Fruit fly (Drosophila melanogaster): ENCODE measurements around the gene CG46396.

CG46396 gene

DNA sequence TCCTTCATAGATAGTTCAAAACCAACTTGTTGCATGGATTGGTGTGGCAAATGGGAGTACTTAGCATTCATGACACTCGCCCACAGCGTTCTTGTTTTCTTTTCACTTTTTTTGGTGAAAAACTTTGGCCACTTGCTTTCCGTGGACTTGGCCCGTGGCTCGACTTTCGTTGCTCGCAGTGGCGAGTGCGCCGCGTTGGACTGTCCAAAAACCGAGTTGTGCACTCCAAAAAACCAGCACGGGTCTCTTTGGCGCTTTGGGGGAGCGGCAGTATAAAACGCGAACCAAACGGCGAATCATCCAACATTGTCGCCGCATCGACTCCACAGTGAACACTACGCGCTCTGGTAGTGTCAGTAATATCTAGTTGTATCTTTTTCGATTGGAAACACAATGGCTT lies 36.0 kb downstream of the CG46396 start, which contains the start of gene Osi20:
Gene Osi20 (plus strand): TSS at position 301 of the 400 bp plus-strand sequence.
- TF ChIP-seq Dll (optimal IDR thresholded peaks at IDR 0.05), result no peak
- no peak for TF ChIP-seq psq (optimal IDR thresholded peaks at IDR 0.05)
- TF ChIP-seq CG8478 (optimal IDR thresholded peaks at IDR 0.05), result no peak
- TF ChIP-seq pan (optimal IDR thresholded peaks at IDR 0.05), result no peak
- TF ChIP-seq EcR (GFP tag; optimal IDR thresholded peaks at IDR 0.05), result no peak

DNA sequence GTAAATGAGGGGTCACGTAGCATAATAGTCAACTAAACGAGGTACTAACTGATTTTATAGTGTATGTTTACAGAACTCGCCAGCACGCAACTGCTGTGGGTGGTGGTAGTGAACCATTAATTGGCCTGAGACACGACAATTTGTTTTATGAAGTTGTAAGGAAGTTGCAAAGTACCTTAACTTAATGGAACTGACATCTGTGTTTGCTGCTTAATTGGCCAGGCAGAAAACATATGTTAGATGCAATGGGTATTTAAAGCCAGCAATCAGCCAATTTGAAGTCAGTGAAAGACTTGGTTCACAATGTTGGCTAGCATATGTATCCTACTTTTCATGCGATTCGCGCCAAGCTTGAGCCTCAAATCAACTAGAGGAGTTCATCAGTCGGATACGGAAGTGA lies 37.8 kb downstream of the CG46396 start, which contains the start of gene CG17917:
Gene CG17917 (plus strand): TSS at position 301 of the 400 bp plus-strand sequence.
- TF ChIP-seq EcR (GFP tag; optimal IDR thresholded peaks at IDR 0.05) (no peak), Dll (optimal IDR thresholded peaks at IDR 0.05) (no peak), CG8478 (optimal IDR thresholded peaks at IDR 0.05) (no peak), psq (optimal IDR thresholded peaks at IDR 0.05) (no peak), pan (optimal IDR thresholded peaks at IDR 0.05) (no peak), usp (GFP tag; optimal IDR thresholded peaks at IDR 0.05) (no peak)

DNA sequence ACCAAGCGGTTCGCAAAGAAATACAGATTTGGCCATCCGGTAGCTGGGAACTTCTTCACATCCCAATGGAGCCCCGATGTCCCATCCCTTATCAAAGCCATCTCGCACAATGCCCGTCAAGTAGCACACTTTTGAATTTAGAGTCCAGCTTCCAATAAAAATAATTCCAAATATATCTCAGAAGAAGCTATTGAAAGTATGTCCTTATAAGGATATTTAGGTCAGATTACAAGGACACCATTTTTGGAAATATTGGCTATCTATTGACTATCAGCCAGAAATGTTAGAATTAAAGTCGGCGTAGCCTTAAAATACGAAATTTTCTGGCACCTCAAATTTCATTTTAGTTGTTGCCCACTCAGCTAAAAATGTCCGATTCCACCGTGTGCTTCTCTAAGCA lies 38.9 kb downstream of the CG46396 start, which contains the start of gene CG10298:
Gene CG10298 (plus strand): TSS at position 301 of the 400 bp plus-strand sequence.
- no peak for TF ChIP-seq psq (optimal IDR thresholded peaks at IDR 0.05)
- TF ChIP-seq pan (optimal IDR thresholded peaks at IDR 0.05), result no peak
- TF ChIP-seq usp (GFP tag; optimal IDR thresholded peaks at IDR 0.05), result no peak
- TF ChIP-seq EcR (GFP tag; optimal IDR thresholded peaks at IDR 0.05), result no peak
- TF ChIP-seq Dll (optimal IDR thresholded peaks at IDR 0.05), result no peak
- TF ChIP-seq CG8478 (optimal IDR thresholded peaks at IDR 0.05), result no peak

DNA sequence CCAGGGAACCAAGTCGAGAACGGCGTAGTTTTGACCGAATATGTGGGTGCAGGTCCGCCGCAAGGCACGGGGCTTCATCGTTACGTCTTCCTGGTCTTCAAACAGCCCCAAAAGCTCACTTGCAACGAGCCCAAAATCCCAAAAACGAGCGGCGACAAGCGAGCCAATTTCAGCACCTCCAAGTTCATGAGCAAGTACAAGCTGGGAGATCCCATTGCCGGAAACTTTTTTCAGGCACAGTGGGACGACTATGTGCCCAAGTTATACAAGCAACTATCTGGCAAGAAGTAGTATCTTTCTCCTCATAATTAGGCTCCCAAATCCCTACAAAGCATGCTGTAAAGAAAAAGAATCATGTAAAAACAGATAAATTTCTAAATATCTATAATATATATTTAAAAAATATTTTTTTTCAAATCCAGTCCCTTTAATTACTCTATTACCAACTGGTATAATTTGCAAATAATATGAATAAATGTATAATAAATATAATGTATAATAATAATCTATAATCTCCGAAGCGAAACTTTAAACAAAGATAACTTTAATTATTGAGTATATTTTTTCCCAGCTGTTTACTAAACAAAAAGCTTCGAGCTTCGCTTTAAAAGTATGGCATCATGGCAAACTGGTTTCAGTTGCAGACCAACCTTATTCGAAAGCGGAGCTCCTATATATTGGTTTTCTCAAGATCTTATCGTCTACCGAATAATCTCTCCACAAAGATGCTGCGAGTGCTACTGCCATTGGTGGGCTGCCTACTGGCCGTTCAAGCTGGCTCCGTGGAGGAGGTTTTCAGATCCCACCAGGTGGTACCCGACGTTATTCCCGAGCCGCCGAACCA lies 39.8 kb downstream of the CG46396 start, which contains the start of gene CG17919:
Gene CG17919 (plus strand): TSS at position 634 of the 844 bp plus-strand sequence.
- TF ChIP-seq CG8478 (optimal IDR thresholded peaks at IDR 0.05) (no peak), EcR (GFP tag; optimal IDR thresholded peaks at IDR 0.05) (no peak)

DNA sequence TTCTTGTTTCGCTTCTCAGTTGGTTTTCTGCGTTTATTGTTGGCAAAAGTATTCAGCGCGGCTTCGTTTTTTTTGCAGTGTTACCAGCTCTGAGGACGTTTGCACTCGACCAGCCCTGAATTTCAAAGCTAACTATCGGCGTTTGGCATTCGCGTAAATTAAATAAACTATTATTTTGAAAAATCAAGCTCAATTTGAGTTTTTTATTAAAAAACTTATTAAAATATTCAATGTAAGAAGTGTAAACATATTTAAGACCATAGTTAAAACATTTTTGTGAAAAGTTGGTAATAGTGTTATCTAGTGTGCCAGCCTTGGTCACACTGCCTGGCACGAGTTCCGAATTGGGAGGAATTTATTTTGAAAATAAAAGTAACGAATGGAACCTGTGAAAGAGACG lies 42.0 kb downstream of the CG46396 start, which contains the start of the genes SmD2 and CG18048:
Gene SmD2 (minus strand): TSS at position 98 of the 400 bp plus-strand sequence.
Gene CG18048 (plus strand): TSS at position 298 of the 400 bp plus-strand sequence.
- TF ChIP-seq EcR (GFP tag; optimal IDR thresholded peaks at IDR 0.05) (no peak), pan (optimal IDR thresholded peaks at IDR 0.05) (no peak), psq (optimal IDR thresholded peaks at IDR 0.05) (no peak), Dll (optimal IDR thresholded peaks at IDR 0.05) (no peak), CG8478 (optimal IDR thresholded peaks at IDR 0.05) (no peak), usp (GFP tag; optimal IDR thresholded peaks at IDR 0.05) (no peak)

DNA sequence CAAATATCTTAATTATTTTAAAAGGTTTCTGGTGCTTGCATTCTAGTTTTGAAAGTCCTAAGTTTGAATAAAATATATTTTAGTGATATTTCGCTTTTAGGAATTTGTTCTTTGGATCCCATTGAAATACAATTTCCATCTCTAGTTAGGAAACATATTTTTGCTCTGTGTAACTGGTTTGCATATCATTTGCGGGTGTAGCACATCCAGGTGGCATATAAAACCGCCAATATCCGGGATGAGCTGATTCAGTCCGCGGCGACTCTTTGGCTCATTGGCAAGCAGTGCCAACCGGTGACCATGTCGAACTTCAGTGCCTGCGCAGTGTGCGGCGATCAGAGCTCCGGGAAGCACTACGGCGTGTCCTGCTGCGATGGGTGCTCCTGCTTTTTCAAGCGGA lies 45.1 kb downstream of the CG46396 start, which contains the start of gene Hr83:
Gene Hr83 (plus strand): TSS at position 301 of the 400 bp plus-strand sequence.
- no peak for TF ChIP-seq psq (optimal IDR thresholded peaks at IDR 0.05)
- TF ChIP-seq usp (GFP tag; optimal IDR thresholded peaks at IDR 0.05), result no peak
- TF ChIP-seq EcR (GFP tag; optimal IDR thresholded peaks at IDR 0.05), result no peak
- no peak for TF ChIP-seq Dll (optimal IDR thresholded peaks at IDR 0.05)
- TF ChIP-seq CG8478 (optimal IDR thresholded peaks at IDR 0.05), result no peak
- TF ChIP-seq pan (optimal IDR thresholded peaks at IDR 0.05), result no peak

DNA sequence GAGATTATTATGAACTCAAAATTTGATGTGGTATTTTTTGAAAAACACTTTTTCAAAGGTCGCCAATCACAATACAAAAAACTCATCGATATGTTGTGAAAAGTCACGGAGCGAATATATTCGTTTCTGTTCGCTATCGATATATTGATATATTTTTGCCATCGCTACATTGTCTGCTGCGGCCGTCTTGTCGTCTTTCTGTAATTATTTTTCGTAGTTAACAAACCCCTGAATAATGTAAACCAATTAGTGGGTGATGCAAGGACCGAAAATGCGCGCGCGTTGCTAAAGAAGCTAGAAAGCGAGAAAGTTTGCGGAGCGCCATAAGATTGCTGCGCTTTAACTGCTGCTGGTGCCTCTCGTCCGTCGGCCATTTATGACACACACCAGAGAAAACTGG lies 46.9 kb downstream of the CG46396 start, which contains the start of gene Pak:
Gene Pak (plus strand): TSS at position 142 of the 400 bp plus-strand sequence.
- TF ChIP-seq psq (optimal IDR thresholded peaks at IDR 0.05) (no peak), Dll (optimal IDR thresholded peaks at IDR 0.05) (no peak), usp (GFP tag; optimal IDR thresholded peaks at IDR 0.05) (no peak)

DNA sequence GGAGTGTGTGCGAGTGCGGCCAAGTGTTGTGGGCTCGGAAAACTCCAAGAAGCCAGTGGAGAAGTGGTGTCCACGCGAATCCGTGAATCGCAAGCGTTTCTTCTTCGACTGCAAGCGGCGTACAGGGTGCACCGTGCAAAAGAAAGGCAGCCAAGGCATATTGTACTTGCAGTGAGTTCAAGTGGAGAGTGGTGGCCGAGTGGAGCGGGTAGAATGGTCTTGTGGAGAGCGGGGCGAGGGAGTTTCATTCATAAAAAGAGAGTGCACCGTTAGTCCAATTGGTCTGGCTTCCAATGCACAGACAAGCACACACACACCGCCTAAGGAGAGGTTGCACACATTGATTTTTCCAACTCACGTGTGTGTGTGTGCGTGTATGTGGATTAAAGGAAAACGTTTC lies 47.3 kb downstream of the CG46396 start:
- TF ChIP-seq CG8478 (optimal IDR thresholded peaks at IDR 0.05) (no peak), Dll (optimal IDR thresholded peaks at IDR 0.05) (peak; percentile 23)

DNA sequence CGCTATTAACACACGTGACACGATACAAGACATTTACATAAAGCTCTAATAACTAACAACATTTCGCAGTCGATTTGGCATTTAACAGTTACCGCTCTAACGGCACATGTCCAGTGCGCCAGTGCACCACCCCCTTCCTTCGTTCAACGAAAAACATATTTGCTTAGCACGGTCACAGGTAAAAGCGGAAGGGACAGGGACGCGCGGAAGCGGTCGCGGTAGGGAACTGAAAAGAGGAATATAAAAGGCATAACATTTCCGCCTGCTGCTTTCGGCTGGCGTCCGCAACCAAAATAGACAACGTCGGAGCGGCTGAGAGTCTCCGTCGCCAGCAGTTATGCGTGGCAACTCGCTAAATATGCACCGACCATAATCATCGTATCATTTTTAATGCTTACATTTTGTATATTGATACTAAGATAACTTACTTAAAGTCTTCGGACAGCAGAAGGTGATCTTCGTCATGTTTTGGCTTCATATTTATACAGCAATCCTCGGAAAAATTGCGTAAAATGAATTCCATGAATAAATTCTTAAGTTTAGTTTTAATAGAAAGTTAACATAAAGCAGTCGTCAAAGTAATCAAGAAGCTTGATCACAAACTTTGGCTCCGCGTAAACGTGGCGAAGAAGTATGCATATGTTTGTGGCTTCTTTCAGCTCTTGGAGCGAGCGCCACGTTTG lies 48.0 kb downstream of the CG46396 start:
- no peak for TF ChIP-seq pan (optimal IDR thresholded peaks at IDR 0.05)
- TF ChIP-seq Dll (optimal IDR thresholded peaks at IDR 0.05), result no peak
- no peak for TF ChIP-seq CG8478 (optimal IDR thresholded peaks at IDR 0.05)
- TF ChIP-seq usp (GFP tag; optimal IDR thresholded peaks at IDR 0.05), result no peak
- no peak for TF ChIP-seq EcR (GFP tag; optimal IDR thresholded peaks at IDR 0.05)
- TF ChIP-seq psq (optimal IDR thresholded peaks at IDR 0.05), result no peak

DNA sequence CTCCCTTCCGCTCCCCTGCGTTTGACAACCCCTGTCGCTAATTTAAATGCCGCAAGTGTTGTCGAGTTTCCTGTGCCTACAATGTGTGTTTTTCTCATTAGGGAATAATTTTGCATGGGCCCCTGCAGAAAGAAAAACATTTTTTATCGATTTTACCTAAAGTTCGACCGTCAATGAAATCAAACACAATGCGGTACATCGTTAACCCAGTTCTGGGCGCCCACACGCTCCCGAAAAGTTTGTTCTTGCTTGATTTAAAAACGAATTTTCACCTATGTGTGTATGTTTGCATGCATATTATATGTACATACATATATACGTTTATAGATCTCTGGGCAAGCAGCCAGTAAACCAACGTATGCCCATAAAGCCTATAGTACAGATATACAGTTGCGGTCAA lies 48.6 kb downstream of the CG46396 start:
- peak; percentile 31 for TF ChIP-seq pan (optimal IDR thresholded peaks at IDR 0.05)
- no peak for TF ChIP-seq EcR (GFP tag; optimal IDR thresholded peaks at IDR 0.05)

DNA sequence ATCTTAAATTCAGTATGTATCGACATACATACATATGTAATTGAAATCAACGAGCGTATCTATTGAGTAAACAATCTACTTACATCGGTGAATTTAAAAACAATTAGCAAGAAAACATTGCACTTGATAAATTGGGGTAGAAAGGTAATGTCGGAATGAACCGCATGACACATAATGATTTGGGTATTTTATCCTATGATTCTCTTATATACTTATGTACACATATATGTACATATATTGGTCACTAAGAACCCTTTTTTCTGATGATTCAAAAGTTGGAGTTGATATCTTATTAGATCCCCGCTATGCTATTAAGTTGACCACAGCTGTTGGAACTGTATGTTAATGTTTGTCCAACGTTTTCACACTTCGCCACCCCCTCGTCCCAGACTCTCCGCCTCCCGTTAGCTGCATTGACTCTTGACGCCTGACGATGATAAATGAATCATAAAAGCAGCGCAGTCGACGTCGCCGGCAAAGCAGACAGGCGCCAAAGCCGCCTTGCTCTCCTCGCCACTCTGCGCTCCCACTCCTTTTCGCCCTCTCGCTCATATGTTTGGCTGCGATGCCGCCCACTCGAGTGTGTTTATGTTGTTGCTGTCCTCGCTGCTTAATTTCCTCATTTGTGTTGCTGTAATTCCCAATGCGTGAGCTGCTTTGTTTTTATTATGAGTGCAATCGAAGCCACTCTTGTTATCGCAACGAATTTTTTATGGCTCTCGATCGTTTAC lies 49.2 kb downstream of the CG46396 start:
- TF ChIP-seq CG8478 (optimal IDR thresholded peaks at IDR 0.05) (no peak), pan (optimal IDR thresholded peaks at IDR 0.05) (no peak), EcR (GFP tag; optimal IDR thresholded peaks at IDR 0.05) (no peak), Dll (optimal IDR thresholded peaks at IDR 0.05) (no peak), psq (optimal IDR thresholded peaks at IDR 0.05) (no peak), usp (GFP tag; optimal IDR thresholded peaks at IDR 0.05) (no peak)

All from whole organism.